Worm (Caenorhabditis elegans) whole organism, early embryonic: Measurements from ENCODE around the gene fbxa-143.

Experiments
- B0310.2 ChIP-seq: sonication (generic microtip); optimal IDR thresholded peaks from 2 replicates; lab custom pipeline; 2016; ENCODE audit warnings: mild to moderate bottlenecking, missing genetic modification characterization, missing compliant biosample characterization
- F13C5.2 ChIP-seq: sonication (generic microtip); optimal IDR thresholded peaks from 2 replicates; lab custom pipeline; 2017; ENCODE audit warnings: mild to moderate bottlenecking, missing genetic modification characterization, inconsistent platforms, missing compliant biosample characterization
- aly-1 ChIP-seq: sonication (generic microtip); optimal IDR thresholded peaks from 2 replicates; lab custom pipeline; 2016; ENCODE audit warnings: missing genetic modification characterization, missing compliant biosample characterization
- ama-1 ChIP-seq: fragments of 150-350 bp; optimal IDR thresholded peaks from 2 replicates; lab custom pipeline; 2014
- ceh-13 ChIP-seq: fragments of 200-800 bp; sonication (Bioruptor generic); optimal IDR thresholded peaks from 2 replicates; lab custom pipeline; 2018; ENCODE audit warnings: mild to moderate bottlenecking, missing genetic modification characterization, missing compliant biosample characterization
- ceh-36 ChIP-seq: sonication (generic microtip); optimal IDR thresholded peaks from 2 replicates; lab custom pipeline; 2016; ENCODE audit warnings: missing genetic modification characterization, inconsistent platforms, missing compliant biosample characterization
- ets-7 ChIP-seq: sonication (generic microtip); optimal IDR thresholded peaks from 2 replicates; lab custom pipeline; 2016; ENCODE audit warnings: missing genotype, missing genetic modification characterization, missing compliant biosample characterization
- flt-1 ChIP-seq: fragments of 200-800 bp; sonication (Bioruptor generic); IDR thresholded peaks from 2 replicates; pipeline ENCODE4 v1.3.6; 2022; ENCODE audit warnings: missing genetic modification characterization, missing compliant biosample characterization
- hmbx-1 ChIP-seq: sonication (generic microtip); optimal IDR thresholded peaks from 2 replicates; lab custom pipeline; 2016; ENCODE audit warnings: mild to moderate bottlenecking, missing genetic modification characterization, missing compliant biosample characterization
- hmg-4 ChIP-seq: fragments of 200-800 bp; sonication (Bioruptor generic); optimal IDR thresholded peaks from 2 replicates; lab custom pipeline; 2018; ENCODE audit warnings: mild to moderate bottlenecking, missing genetic modification characterization, missing compliant biosample characterization
- hnd-1 ChIP-seq: sonication (generic microtip); optimal IDR thresholded peaks from 2 replicates; lab custom pipeline; 2016; ENCODE audit warnings: missing genetic modification characterization, missing compliant biosample characterization
- pes-1 ChIP-seq: fragments of 200-800 bp; sonication (Bioruptor generic); IDR thresholded peaks from 2 replicates; pipeline ENCODE4 v1.3.6; 2022; ENCODE audit warnings: missing genetic modification reagents, missing genetic modification characterization, missing compliant biosample characterization
- scrt-1 ChIP-seq: fragments of 200-800 bp; sonication (Bioruptor generic); IDR thresholded peaks from 2 replicates; pipeline ENCODE4 v1.3.6; 2022; ENCODE audit warnings: missing genetic modification characterization, missing compliant biosample characterization
- sea-1 ChIP-seq: fragments of 200-800 bp; sonication (Bioruptor generic); conservative IDR thresholded peaks from 2 replicates; pipeline ENCODE4 v1.3.6; 2022; ENCODE audit warnings: missing genetic modification characterization, missing compliant biosample characterization
- tbx-11 ChIP-seq: fragments of 200-800 bp; sonication (Bioruptor generic); IDR thresholded peaks from 2 replicates; pipeline ENCODE4 v1.3.6; 2022; ENCODE audit warnings: missing genetic modification characterization, missing compliant biosample characterization
- tbx-37 ChIP-seq: fragments of 200-800 bp; sonication (Bioruptor generic); conservative IDR thresholded peaks from 2 replicates; pipeline ENCODE4 v1.3.6; 2022; ENCODE audit warnings: missing genetic modification reagents, missing genetic modification characterization, missing compliant biosample characterization
- tra-4 ChIP-seq: sonication (generic microtip); optimal IDR thresholded peaks from 2 replicates; lab custom pipeline; 2017; ENCODE audit warnings: missing genetic modification characterization, missing compliant biosample characterization

Gene fbxa-143

DNA sequence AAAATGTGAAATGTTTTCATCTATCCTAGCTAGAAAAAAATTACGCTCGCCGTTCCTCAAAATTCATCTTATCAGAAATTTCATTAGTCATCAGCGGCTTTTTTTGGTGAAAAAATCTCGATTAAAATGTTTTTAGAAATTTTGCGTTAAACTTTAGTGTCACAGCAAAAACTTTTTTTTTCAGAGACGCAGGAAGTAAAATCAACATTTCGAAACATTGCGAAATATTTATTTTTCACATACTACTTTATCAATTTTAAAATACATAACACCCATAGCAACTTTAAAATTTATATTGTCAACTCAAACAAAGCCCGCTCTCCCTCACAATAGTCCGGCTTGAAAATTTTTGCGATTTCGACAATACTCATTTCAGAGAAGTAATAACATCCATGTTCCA lies 4.9 kb upstream of the fbxa-143 start:
- TF ChIP-seq B0310.2 (tag; lab: Kevin White, UChicago) = no peak

DNA sequence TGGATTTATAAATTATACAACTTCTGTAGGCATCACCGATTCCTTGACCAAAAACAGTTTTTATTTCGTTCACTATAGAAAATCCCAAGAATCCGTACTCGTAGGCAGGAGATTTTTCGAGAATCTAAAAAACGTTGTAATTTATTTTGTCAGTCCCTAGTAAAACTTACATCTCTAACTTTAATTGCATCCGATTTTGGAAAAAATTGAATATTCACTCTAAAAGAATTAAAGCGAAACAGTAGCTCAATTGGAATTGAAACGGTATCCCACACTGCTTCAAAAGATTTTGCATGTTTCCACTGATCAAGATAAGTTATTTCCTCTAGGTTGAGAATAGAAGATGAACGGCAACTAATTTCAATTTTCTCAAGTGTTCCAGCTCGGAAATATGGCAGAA lies 3.9 kb upstream of the fbxa-143 start, which contains the start of gene fbxa-142:
Gene fbxa-142, minus strand, starts transcription at position 101 of the 400 bp plus-strand sequence.
- TF ChIP-seq ama-1 (lab: Kevin White, UChicago) (no peak), aly-1 (tag; lab: Kevin White, UChicago) (no peak), flt-1 (no peak), tbx-11 (GFP tag; lab: Robert Waterston, UW) (no peak), F13C5.2 (tag; lab: Kevin White, UChicago) (no peak), ets-7 (tag; lab: Kevin White, UChicago) (no peak), tra-4 (no peak), hmg-4 (GFP tag; lab: Kevin White, UChicago) (no peak), sea-1 (GFP tag; lab: Robert Waterston, UW) (no peak), pes-1 (GFP tag; lab: Robert Waterston, UW) (no peak), ceh-13 (GFP tag; lab: Kevin White, UChicago) (no peak)

DNA sequence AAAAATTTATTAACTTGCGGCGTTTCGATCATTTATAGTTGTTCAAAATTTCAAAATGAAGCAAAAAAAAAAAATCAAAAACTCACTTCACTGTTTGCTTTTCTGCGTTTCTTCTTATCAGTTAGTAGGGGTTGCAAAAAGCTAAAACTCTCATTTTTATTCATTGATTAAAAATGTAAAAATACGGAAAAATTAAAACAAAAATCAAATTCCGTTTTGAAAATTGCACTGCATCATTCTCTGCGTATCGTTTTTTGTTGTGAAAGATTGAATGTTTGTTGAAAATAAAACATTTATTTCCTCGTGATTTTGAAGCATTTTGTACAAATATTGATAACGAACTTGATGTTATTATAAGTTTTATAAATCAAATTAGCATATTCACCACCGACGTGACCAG lies 1.8 kb upstream of the fbxa-143 start:
- TF ChIP-seq tbx-37 = no peak
- no peak for TF ChIP-seq hmbx-1 (tag; lab: Kevin White, UChicago)
- TF ChIP-seq flt-1 = no peak
- no peak for TF ChIP-seq pes-1 (GFP tag; lab: Robert Waterston, UW)
- no peak for TF ChIP-seq hmg-4 (GFP tag; lab: Kevin White, UChicago)

DNA sequence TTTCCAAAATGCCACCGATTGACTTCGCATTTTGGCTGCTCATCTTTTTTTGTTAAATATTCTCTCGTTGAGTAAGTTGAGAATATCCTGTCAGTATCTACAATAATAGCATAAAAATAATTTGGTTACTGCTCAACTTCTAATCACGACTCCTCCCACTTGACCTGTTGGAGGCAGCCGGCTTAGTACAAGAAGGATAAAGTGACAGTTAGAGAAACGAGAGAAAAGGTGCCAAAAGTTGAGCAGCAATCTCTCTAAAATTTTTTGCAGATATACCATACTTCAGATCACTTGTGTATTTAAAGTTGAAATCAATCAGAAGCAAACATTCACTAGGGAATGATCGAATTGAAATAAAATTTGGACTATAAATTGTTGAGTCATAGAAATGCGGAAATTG lies 2.6 kb downstream of the fbxa-143 start, which contains the start of gene nhr-111:
Gene nhr-111, minus strand, starts transcription at position 101 of the 400 bp plus-strand sequence.
- TF ChIP-seq ama-1 (lab: Kevin White, UChicago) = no peak
- no peak for TF ChIP-seq tbx-11 (GFP tag; lab: Robert Waterston, UW)
- no peak for TF ChIP-seq tbx-37
- no peak for TF ChIP-seq aly-1 (tag; lab: Kevin White, UChicago)
- no peak for TF ChIP-seq ets-7 (tag; lab: Kevin White, UChicago)
- no peak for TF ChIP-seq hmbx-1 (tag; lab: Kevin White, UChicago)
- TF ChIP-seq hnd-1 = no peak

DNA sequence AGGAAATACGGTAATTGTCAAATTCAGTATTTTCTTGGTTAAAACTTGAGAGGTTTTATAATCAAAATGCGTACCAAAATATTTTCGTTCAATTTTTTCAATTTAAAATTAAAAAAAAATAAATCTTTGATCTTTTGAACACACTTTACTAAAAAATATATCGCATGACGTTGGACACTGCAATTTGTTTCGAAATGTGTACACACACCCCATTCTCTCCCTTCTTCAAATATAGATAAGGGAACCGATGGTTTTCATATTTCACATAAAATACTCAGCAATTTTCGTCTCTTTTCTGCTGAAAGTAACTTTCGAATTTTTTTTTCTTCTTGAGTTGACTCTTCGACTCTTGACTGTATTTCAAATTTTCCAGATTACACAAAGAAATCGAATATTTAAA lies 5.8 kb downstream of the fbxa-143 start:
- no peak for TF ChIP-seq ets-7 (tag; lab: Kevin White, UChicago)
- TF ChIP-seq hmg-4 (GFP tag; lab: Kevin White, UChicago) = no peak
- TF ChIP-seq ceh-36 (tag; lab: Kevin White, UChicago) = no peak
- no peak for TF ChIP-seq tbx-37
- no peak for TF ChIP-seq hnd-1
- TF ChIP-seq ceh-13 (GFP tag; lab: Kevin White, UChicago) = no peak
- TF ChIP-seq sea-1 (GFP tag; lab: Robert Waterston, UW) = no peak
- no peak for TF ChIP-seq ama-1 (lab: Kevin White, UChicago)
- no peak for TF ChIP-seq tbx-11 (GFP tag; lab: Robert Waterston, UW)
- TF ChIP-seq flt-1 = no peak
- TF ChIP-seq hmbx-1 (tag; lab: Kevin White, UChicago) = no peak
- TF ChIP-seq F13C5.2 (tag; lab: Kevin White, UChicago) = no peak
- TF ChIP-seq aly-1 (tag; lab: Kevin White, UChicago) = no peak
- no peak for TF ChIP-seq pes-1 (GFP tag; lab: Robert Waterston, UW)
- no peak for TF ChIP-seq B0310.2 (tag; lab: Kevin White, UChicago)
- TF ChIP-seq tra-4 = no peak
- TF ChIP-seq scrt-1 = no peak

DNA sequence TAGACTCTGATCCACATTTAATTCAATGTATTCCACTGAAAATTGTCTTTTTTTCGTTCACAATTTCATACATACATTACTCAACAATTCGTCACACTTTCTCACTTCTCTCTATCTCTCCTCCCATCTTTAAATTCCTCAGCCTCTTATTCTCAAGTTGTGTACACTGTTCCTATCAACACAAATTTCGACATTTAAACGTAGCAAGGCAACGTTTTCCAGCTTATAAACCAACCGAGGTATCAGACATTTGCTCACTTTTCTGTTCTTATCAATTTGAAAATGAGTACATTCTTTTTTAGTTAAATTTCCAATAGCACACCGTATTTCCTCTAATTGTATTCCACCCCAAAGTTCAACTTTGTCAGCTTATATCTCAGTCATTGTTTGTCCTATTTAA lies 6.4 kb downstream of the fbxa-143 start, which contains the start of gene skr-3:
Gene skr-3, plus strand, starts transcription at position 163 of the 400 bp plus-strand sequence.
- TF ChIP-seq F13C5.2 (tag; lab: Kevin White, UChicago) = no peak
- no peak for TF ChIP-seq pes-1 (GFP tag; lab: Robert Waterston, UW)
- no peak for TF ChIP-seq hnd-1
- TF ChIP-seq ceh-36 (tag; lab: Kevin White, UChicago) = no peak
- TF ChIP-seq aly-1 (tag; lab: Kevin White, UChicago) = no peak
- TF ChIP-seq scrt-1 = no peak
- TF ChIP-seq ceh-13 (GFP tag; lab: Kevin White, UChicago) = no peak
- TF ChIP-seq hmbx-1 (tag; lab: Kevin White, UChicago) = no peak

DNA sequence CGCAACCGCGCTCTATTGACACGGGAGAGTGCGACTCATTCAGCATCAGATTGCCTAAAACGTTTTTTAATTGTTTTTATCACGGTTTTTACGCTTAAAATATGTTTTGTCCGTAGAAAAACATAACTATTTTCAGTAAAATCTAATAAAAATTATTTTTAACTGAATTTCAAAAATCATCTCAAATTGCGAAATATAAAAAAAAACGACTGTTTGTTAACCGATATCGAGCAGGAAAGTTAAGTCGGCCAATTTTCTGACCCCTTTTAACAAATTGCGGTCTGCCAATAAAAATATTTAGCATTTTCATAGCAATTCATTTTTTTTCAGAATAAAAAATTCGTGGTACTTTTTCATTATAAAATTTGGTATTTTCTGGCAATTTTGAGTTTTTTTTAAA lies 6.8 kb downstream of the fbxa-143 start:
- TF ChIP-seq pes-1 (GFP tag; lab: Robert Waterston, UW) = no peak
- no peak for TF ChIP-seq tra-4
- no peak for TF ChIP-seq hmbx-1 (tag; lab: Kevin White, UChicago)
- TF ChIP-seq hnd-1 = no peak
- TF ChIP-seq ets-7 (tag; lab: Kevin White, UChicago) = no peak
- TF ChIP-seq hmg-4 (GFP tag; lab: Kevin White, UChicago) = no peak
- no peak for TF ChIP-seq sea-1 (GFP tag; lab: Robert Waterston, UW)
- no peak for TF ChIP-seq aly-1 (tag; lab: Kevin White, UChicago)
- TF ChIP-seq scrt-1 = no peak
- no peak for TF ChIP-seq B0310.2 (tag; lab: Kevin White, UChicago)
- TF ChIP-seq tbx-37 = no peak
- no peak for TF ChIP-seq ceh-36 (tag; lab: Kevin White, UChicago)
- TF ChIP-seq tbx-11 (GFP tag; lab: Robert Waterston, UW) = no peak
- TF ChIP-seq ceh-13 (GFP tag; lab: Kevin White, UChicago) = no peak
- TF ChIP-seq ama-1 (lab: Kevin White, UChicago) = no peak
- no peak for TF ChIP-seq F13C5.2 (tag; lab: Kevin White, UChicago)
- no peak for TF ChIP-seq flt-1

DNA sequence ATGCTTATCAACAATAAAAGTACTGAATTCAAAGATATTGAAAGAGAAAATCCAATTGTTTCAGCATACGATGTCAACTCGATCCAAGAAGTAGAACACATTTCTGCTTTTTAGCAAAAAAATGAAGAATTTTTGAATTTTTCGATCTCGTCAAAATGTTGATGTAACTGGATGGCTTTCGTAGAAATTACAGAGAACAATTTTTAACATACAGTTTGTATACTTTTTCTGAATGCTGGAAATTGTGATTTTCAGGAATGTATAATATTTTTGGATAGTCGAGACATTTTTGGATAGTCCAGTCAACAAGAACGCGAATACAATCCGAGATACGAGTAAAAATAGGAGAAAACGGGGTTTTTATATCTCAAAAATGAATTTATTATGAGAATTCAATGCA lies 8.7 kb downstream of the fbxa-143 start, which contains the start of gene str-103:
Gene str-103, minus strand, starts transcription at position 101 of the 400 bp plus-strand sequence.
- TF ChIP-seq scrt-1 (no peak), aly-1 (tag; lab: Kevin White, UChicago) (no peak), hnd-1 (no peak), ets-7 (tag; lab: Kevin White, UChicago) (no peak), sea-1 (GFP tag; lab: Robert Waterston, UW) (no peak), pes-1 (GFP tag; lab: Robert Waterston, UW) (no peak)
